Worm (Caenorhabditis elegans) whole organism, young adult: ENCODE results near the gene pud-4.
"Not testable (repeated sequence)": the region's sequence is repeated elsewhere in the genome, so short reads cannot be mapped to it uniquely, and the experiment has no call there.

Experiments used
- F39B2.1 ChIP-seq: fragments of 200-800 bp; sonication (Bioruptor generic); IDR thresholded peaks from 2 replicates; pipeline ENCODE4 v1.3.6; 2022; ENCODE audit warnings: missing genetic modification reagents, missing genetic modification characterization, missing compliant biosample characterization
- F57A8.1 ChIP-seq: fragments of 200-800 bp; sonication (Bioruptor generic); optimal IDR thresholded peaks from 2 replicates; lab custom pipeline; 2018; ENCODE audit warnings: mild to moderate bottlenecking, missing genetic modification characterization, moderate library complexity, missing compliant biosample characterization
- Y53G8AR.9 ChIP-seq: fragments of 200-800 bp; sonication (Bioruptor generic); conservative IDR thresholded peaks from 2 replicates; pipeline ENCODE4 v1.3.6; 2022; ENCODE audit warnings: missing genetic modification reagents, missing genetic modification characterization, missing compliant biosample characterization
- ama-1 ChIP-seq, 3 experiments: fragments of 150-350 bp in 1 of 3; sonication (generic microtip) in 2 of 3; optimal IDR thresholded peaks; 2 replicates each; lab custom pipeline; 2014 to 2018; ENCODE audit warnings: missing biosample characterization in 2 of 3, missing genetic modification characterization in 2 of 3, missing genetic modification reagents in 2 of 3
- hlh-26 ChIP-seq: fragments of 200-800 bp; sonication (Bioruptor generic); conservative IDR thresholded peaks from 2 replicates; pipeline ENCODE4 v1.3.6; 2022; ENCODE audit warnings: missing genetic modification reagents, missing genetic modification characterization, missing compliant biosample characterization
- lsl-1 ChIP-seq: fragments of 200-800 bp; sonication (Bioruptor generic); optimal IDR thresholded peaks from 2 replicates; lab custom pipeline; 2018; ENCODE audit warnings: mild to moderate bottlenecking, missing genetic modification characterization, moderate library complexity, missing compliant biosample characterization
- nhr-179 ChIP-seq: sonication (generic microtip); optimal IDR thresholded peaks from 2 replicates; lab custom pipeline; 2016; ENCODE audit warnings: mild to moderate bottlenecking, missing genetic modification characterization, missing compliant biosample characterization
- pha-4 ChIP-seq: fragments of 150-350 bp; sonication (generic microtip); optimal IDR thresholded peaks from 2 replicates; lab custom pipeline; 2014; ENCODE audit warnings: missing biosample characterization, missing genetic modification reagents, missing genetic modification characterization
- xnd-1 ChIP-seq: sonication (generic microtip); optimal IDR thresholded peaks from 2 replicates; lab custom pipeline; 2016; ENCODE audit warnings: missing genotype, missing genetic modification reagents, missing genetic modification characterization, missing compliant biosample characterization

- TF ChIP-seq xnd-1 (tag; lab: Kevin White, UChicago); ama-1 (optimal IDR thresholded peaks at IDR 0.05; lab: Kevin White, UChicago); ama-1 (GFP tag; optimal IDR thresholded peaks at IDR 0.05; lab: Kevin White, UChicago); hlh-26 (GFP tag; lab: Robert Waterston, UW); Y53G8AR.9 (GFP tag; lab: Robert Waterston, UW); nhr-179 (tag; lab: Kevin White, UChicago); lsl-1 (GFP tag; lab: Kevin White, UChicago); F39B2.1; pha-4 (tag; lab: Kevin White, UChicago); F57A8.1: not testable (repeated sequence)
Measured at ce11 chrV:2321001-2321400, 5.5 kb upstream of the pud-4 start, which contains the start of gene Y19D10B.6.
